Worm (Caenorhabditis elegans): Measurements from ENCODE around the gene Y60A3A.24.

DNA sequence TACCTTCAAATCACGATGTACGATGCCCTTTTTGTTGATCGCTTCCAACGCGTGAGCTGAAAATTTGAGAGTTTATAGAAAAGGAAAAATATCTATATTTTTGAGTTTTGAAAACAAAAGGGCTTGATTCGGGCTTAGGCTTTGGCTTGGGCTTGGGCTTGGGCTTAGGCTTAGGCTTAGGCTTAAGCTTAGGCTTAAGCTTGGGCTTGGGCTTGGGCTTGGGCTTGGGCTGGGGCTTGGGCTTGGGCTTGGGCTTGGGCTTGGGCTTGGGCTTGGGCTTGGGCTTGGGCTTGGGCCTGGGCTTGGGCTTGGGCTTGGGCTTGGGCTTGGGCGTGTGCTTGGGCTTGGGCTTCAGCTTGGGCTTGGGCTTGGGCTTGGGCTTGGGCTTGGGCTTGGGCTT, 20.5 kb upstream of the Y60A3A.24 start:
- TF ChIP-seq nhr-12 (tag; optimal IDR thresholded peaks at IDR 0.05) (no peak), tbx-2 (tag; optimal IDR thresholded peaks at IDR 0.05) (no peak), egl-13 (tag; optimal IDR thresholded peaks at IDR 0.05) (no peak), lin-15B (tag; optimal IDR thresholded peaks at IDR 0.05) (no peak), unc-62 (GFP tag; optimal IDR thresholded peaks at IDR 0.05) (no peak)
